Fruit fly (Drosophila melanogaster) whole organism, embryonic: ENCODE measurements around the gene CG7173.

Experiments
- C15 ChIP-seq: fragments of 200-800 bp; sonication (Bioruptor generic); IDR thresholded peaks from 3 replicates; pipeline ENCODE4 v1.3.6; 2022; ENCODE audit warnings: missing biosample characterization, missing genetic modification characterization
- CG10321 ChIP-seq: fragments of 200-800 bp; sonication (Bioruptor generic); IDR thresholded peaks from 2 replicates; pipeline ENCODE4 v1.3.6; 2022; ENCODE audit warnings: missing biosample characterization, missing genetic modification characterization
- CG12391 ChIP-seq: fragments of 200-800 bp; sonication (Bioruptor generic); optimal IDR thresholded peaks from 3 replicates; lab custom pipeline; 2018; ENCODE audit warnings: missing biosample characterization, mild to moderate bottlenecking, missing genetic modification characterization, moderate library complexity
- CG13296 ChIP-seq: fragments of 200-800 bp; sonication (Bioruptor generic); optimal IDR thresholded peaks from 3 replicates; lab custom pipeline; 2018; ENCODE audit warnings: missing biosample characterization, mild to moderate bottlenecking, missing genetic modification characterization
- CG16863 ChIP-seq: fragments of 200-800 bp; sonication (Bioruptor generic); optimal IDR thresholded peaks from 3 replicates; lab custom pipeline; 2016; ENCODE audit warnings: missing biosample characterization, missing genetic modification characterization
- CG2875 ChIP-seq: fragments of 200-800 bp; sonication (Bioruptor generic); optimal IDR thresholded peaks from 2 replicates; lab custom pipeline; 2017; ENCODE audit warnings: missing biosample characterization, mild to moderate bottlenecking, missing genetic modification characterization, missing genetic modification reagents
- CG2889 ChIP-seq: fragments of 200-800 bp; sonication (Bioruptor generic); IDR thresholded peaks from 3 replicates; pipeline ENCODE4 v1.3.6; 2022; ENCODE audit warnings: missing biosample characterization, missing genetic modification characterization
- CG32532 ChIP-seq: fragments of 200-800 bp; sonication (Bioruptor generic); IDR thresholded peaks from 2 replicates; pipeline ENCODE4 v1.3.6; 2022; ENCODE audit warnings: missing biosample characterization, missing genetic modification characterization
- CG3726 ChIP-seq: fragments of 200-800 bp; sonication (Bioruptor generic); IDR thresholded peaks from 3 replicates; pipeline ENCODE4, ENCODE4 v1.3.6; 2022; ENCODE audit warnings: missing biosample characterization, missing genetic modification characterization
- CG3995 ChIP-seq: fragments of 200-800 bp; sonication (Bioruptor generic); optimal IDR thresholded peaks from 3 replicates; lab custom pipeline; 2016; ENCODE audit warnings: missing biosample characterization, missing genetic modification characterization
- CG43689 ChIP-seq: fragments of 200-800 bp; sonication (Bioruptor generic); IDR thresholded peaks from 2 replicates; pipeline ENCODE4 v1.3.6; 2022; ENCODE audit warnings: missing biosample characterization, missing genetic modification characterization
- CG4820 ChIP-seq: fragments of 200-800 bp; sonication (Bioruptor generic); optimal IDR thresholded peaks from 3 replicates; lab custom pipeline; 2016; ENCODE audit warnings: missing biosample characterization, missing genetic modification characterization
- CG6272 ChIP-seq: fragments of 200-800 bp; sonication (Bioruptor generic); IDR thresholded peaks from 2 replicates; pipeline ENCODE4 v1.3.6; 2022; ENCODE audit warnings: missing biosample characterization, missing genetic modification characterization
- CG6765 ChIP-seq: fragments of 200-800 bp; sonication (Bioruptor generic); optimal IDR thresholded peaks from 3 replicates; lab custom pipeline; 2017; ENCODE audit warnings: missing biosample characterization, mild to moderate bottlenecking, missing genetic modification characterization
- Dbx ChIP-seq: fragments of 200-800 bp; sonication (Bioruptor generic); IDR thresholded peaks from 3 replicates; pipeline ENCODE4 v1.3.6; 2022; ENCODE audit warnings: missing biosample characterization, missing genetic modification characterization
- Dfd ChIP-seq, 2 experiments: fragments of >200 bp; optimal IDR thresholded peaks; 2 replicates each; lab custom pipeline; 2017; ENCODE audit warnings: missing biosample characterization in 2 of 2, missing genetic modification characterization in 2 of 2
- E2f2 ChIP-seq: fragments of 200-800 bp; sonication (Bioruptor generic); IDR thresholded peaks from 2 replicates; pipeline ENCODE4 v1.3.6; 2022; ENCODE audit warnings: missing biosample characterization, missing genetic modification characterization
- Gsc ChIP-seq: fragments of 200-800 bp; sonication (Bioruptor generic); IDR thresholded peaks from 2 replicates; pipeline ENCODE4 v1.3.6; 2022; ENCODE audit warnings: missing biosample characterization, missing genetic modification characterization
- HmgD ChIP-seq: fragments of 200-800 bp; sonication (Bioruptor generic); optimal IDR thresholded peaks from 3 replicates; lab custom pipeline; 2016; ENCODE audit warnings: missing biosample characterization, missing genetic modification characterization
- Hmr ChIP-seq: fragments of 200-800 bp; sonication (Bioruptor generic); optimal IDR thresholded peaks from 3 replicates; lab custom pipeline; 2017; ENCODE audit warnings: mild to moderate bottlenecking, missing biosample characterization, missing genetic modification reagents, missing genetic modification characterization
- Hsf ChIP-seq: fragments of 200-800 bp; sonication (Bioruptor generic); optimal IDR thresholded peaks from 3 replicates; lab custom pipeline; 2016; ENCODE audit warnings: missing biosample characterization, missing genetic modification characterization
- MESR4 ChIP-seq: fragments of 200-800 bp; sonication (Bioruptor generic); optimal IDR thresholded peaks from 2 replicates; lab custom pipeline; 2018; ENCODE audit warnings: missing biosample characterization, mild to moderate bottlenecking, missing genetic modification characterization, moderate library complexity
- Max ChIP-seq: fragments of 200-800 bp; sonication (Bioruptor generic); optimal IDR thresholded peaks from 2 replicates; lab custom pipeline; 2016; ENCODE audit warnings: missing biosample characterization, mild to moderate bottlenecking, missing genetic modification characterization
- Oli ChIP-seq: fragments of 200-800 bp; sonication (Bioruptor generic); optimal IDR thresholded peaks from 2 replicates; lab custom pipeline; 2018; ENCODE audit warnings: missing biosample characterization, mild to moderate bottlenecking, missing genetic modification characterization, moderate library complexity
- Scr ChIP-seq: fragments of 200-800 bp; sonication (Bioruptor generic); IDR thresholded peaks from 2 replicates; pipeline ENCODE4 v1.3.6; 2022; ENCODE audit warnings: missing biosample characterization, missing genetic modification characterization; ENCODE audit not compliant: partially characterized antibody
- Sox102F ChIP-seq: fragments of 200-800 bp; sonication (Bioruptor generic); optimal IDR thresholded peaks from 2 replicates; lab custom pipeline; 2018; ENCODE audit warnings: missing biosample characterization, mild to moderate bottlenecking, missing genetic modification characterization, moderate library complexity
- Usf ChIP-seq: fragments of 200-800 bp; sonication (Bioruptor generic); optimal IDR thresholded peaks from 2 replicates; lab custom pipeline; 2017; ENCODE audit warnings: missing genotype, missing biosample characterization, missing genetic modification characterization
- Vsx1 ChIP-seq: fragments of 200-800 bp; sonication (Bioruptor generic); optimal IDR thresholded peaks from 2 replicates; lab custom pipeline; 2017; ENCODE audit warnings: missing biosample characterization, mild to moderate bottlenecking, missing genetic modification characterization, missing genetic modification reagents
- bcd ChIP-seq: fragments of 200-800 bp; sonication (Bioruptor generic); optimal IDR thresholded peaks from 2 replicates; lab custom pipeline; 2017; ENCODE audit warnings: missing biosample characterization, mild to moderate bottlenecking, missing genetic modification characterization
- bigmax ChIP-seq: fragments of 200-800 bp; sonication (Bioruptor generic); optimal IDR thresholded peaks from 2 replicates; lab custom pipeline; 2018; ENCODE audit warnings: missing biosample characterization, mild to moderate bottlenecking, missing genetic modification characterization
- bowl ChIP-seq: fragments of 200-800 bp; sonication (Bioruptor generic); IDR thresholded peaks from 2 replicates; pipeline ENCODE4 v1.3.6; 2022; ENCODE audit warnings: missing biosample characterization, missing genetic modification characterization
- crol ChIP-seq: fragments of 200-800 bp; sonication (Bioruptor generic); IDR thresholded peaks from 2 replicates; pipeline ENCODE4 v1.3.6; 2022; ENCODE audit warnings: missing biosample characterization, missing genetic modification characterization
- dmrt99B ChIP-seq: fragments of 200-800 bp; sonication (Bioruptor generic); optimal IDR thresholded peaks from 2 replicates; lab custom pipeline; 2018; ENCODE audit warnings: missing biosample characterization, mild to moderate bottlenecking, missing genetic modification characterization, moderate library complexity
- exex ChIP-seq: fragments of 200-800 bp; sonication (Bioruptor generic); optimal IDR thresholded peaks from 4 replicates; lab custom pipeline; 2018; ENCODE audit warnings: missing biosample characterization, mild to moderate bottlenecking, missing genetic modification characterization, moderate library complexity
- fru ChIP-seq: fragments of >200 bp; optimal IDR thresholded peaks from 2 replicates; lab custom pipeline; 2017
- ftz-f1 ChIP-seq: fragments of 200-800 bp; sonication (Bioruptor generic); optimal IDR thresholded peaks from 2 replicates; lab custom pipeline; 2016; ENCODE audit warnings: missing biosample characterization, missing genetic modification characterization
- fu2 ChIP-seq: fragments of 200-800 bp; sonication (Bioruptor generic); optimal IDR thresholded peaks from 2 replicates; lab custom pipeline; 2016; ENCODE audit warnings: missing biosample characterization, missing genetic modification characterization
- gsb-n ChIP-seq: fragments of 200-800 bp; sonication (Bioruptor generic); optimal IDR thresholded peaks from 3 replicates; lab custom pipeline; 2018; ENCODE audit warnings: missing biosample characterization, mild to moderate bottlenecking, missing genetic modification characterization
- gt ChIP-seq: fragments of 200-800 bp; sonication (Bioruptor generic); IDR thresholded peaks from 2 replicates; pipeline ENCODE4 v1.3.6; 2022; ENCODE audit warnings: missing biosample characterization, missing genetic modification characterization
- h ChIP-seq: fragments of >200 bp; optimal IDR thresholded peaks from 2 replicates; lab custom pipeline; 2017
- jigr1 ChIP-seq: fragments of 200-800 bp; sonication (Bioruptor generic); IDR thresholded peaks from 3 replicates; pipeline ENCODE4 v1.3.6; 2022; ENCODE audit warnings: missing biosample characterization, missing genetic modification characterization
- kah ChIP-seq: fragments of 200-800 bp; sonication (Bioruptor generic); optimal IDR thresholded peaks from 2 replicates; lab custom pipeline; 2018; ENCODE audit warnings: missing biosample characterization, mild to moderate bottlenecking, missing genetic modification characterization
- knrl ChIP-seq: fragments of 200-800 bp; sonication (Bioruptor generic); IDR thresholded peaks from 3 replicates; pipeline ENCODE4 v1.3.6; 2022; ENCODE audit warnings: missing biosample characterization, missing genetic modification characterization; ENCODE audit not compliant: partially characterized antibody
- nau ChIP-seq: fragments of 200-800 bp; sonication (Bioruptor generic); optimal IDR thresholded peaks from 3 replicates; lab custom pipeline; 2017; ENCODE audit warnings: missing biosample characterization, mild to moderate bottlenecking, missing genetic modification characterization, missing genetic modification reagents
- peb ChIP-seq: fragments of 200-800 bp; sonication (Bioruptor generic); IDR thresholded peaks from 2 replicates; pipeline ENCODE4 v1.3.6; 2022; ENCODE audit warnings: missing biosample characterization, missing genetic modification characterization
- salm ChIP-seq: fragments of 200-800 bp; sonication (Bioruptor generic); optimal IDR thresholded peaks from 2 replicates; lab custom pipeline; 2018; ENCODE audit warnings: missing biosample characterization, mild to moderate bottlenecking, missing genetic modification characterization
- sc ChIP-seq, 3 experiments: fragments of >200 bp in 2 of 3; fragments of 200-800 bp in 1 of 3; sonication (Bioruptor generic) in 1 of 3; optimal IDR thresholded peaks; 2 replicates in 2 of 3; 3 replicates in 1 of 3; lab custom pipeline; 2017; ENCODE audit warnings: mild to moderate bottlenecking in 1 of 3, missing biosample characterization in 1 of 3, missing genetic modification characterization in 1 of 3, missing genetic modification reagents in 1 of 3
- tio ChIP-seq: fragments of 200-800 bp; sonication (Bioruptor generic); optimal IDR thresholded peaks from 2 replicates; lab custom pipeline; 2017; ENCODE audit warnings: missing biosample characterization, missing genetic modification characterization, inconsistent platforms
- trh ChIP-seq: fragments of 200-800 bp; sonication (Bioruptor generic); optimal IDR thresholded peaks from 2 replicates; lab custom pipeline; 2016; ENCODE audit warnings: missing biosample characterization, missing genetic modification characterization
- tup ChIP-seq: fragments of 200-800 bp; sonication (Bioruptor generic); optimal IDR thresholded peaks from 2 replicates; lab custom pipeline; 2016; ENCODE audit warnings: missing biosample characterization, mild to moderate bottlenecking, missing genetic modification characterization, moderate library complexity
- yki ChIP-seq: fragments of >200 bp; optimal IDR thresholded peaks from 3 replicates; lab custom pipeline; 2018

CG7173 gene

DNA sequence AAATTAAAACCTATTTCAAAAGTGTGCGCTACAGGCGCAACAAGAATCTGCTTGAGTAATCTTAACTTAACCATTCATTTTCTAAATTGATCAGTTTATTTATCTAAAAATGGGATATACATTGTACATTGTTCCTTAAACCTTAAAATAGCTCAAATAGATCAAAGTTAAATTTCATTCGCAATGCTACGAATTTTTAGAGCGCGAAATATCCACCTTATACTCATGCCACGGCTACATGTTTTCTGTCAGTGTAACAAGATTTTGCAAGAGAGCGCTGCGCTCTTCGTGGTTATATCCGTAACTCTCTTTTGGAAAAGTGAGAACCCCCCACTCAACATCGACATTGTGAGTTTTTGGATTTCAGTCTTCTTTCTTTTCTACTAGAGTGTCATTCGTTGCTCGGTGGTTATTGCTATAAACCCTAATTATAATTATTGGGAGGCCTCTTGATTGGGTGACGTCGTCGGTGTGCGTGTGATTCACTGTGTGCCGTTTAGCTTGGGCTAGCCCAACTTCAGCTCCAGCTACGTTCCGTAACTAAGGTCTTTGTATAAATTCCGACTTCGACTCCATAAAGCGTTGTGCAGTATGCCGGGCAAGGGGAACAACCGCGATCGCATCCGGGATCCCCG is 48.4 kb downstream of the CG7173 start (continued):
- TF ChIP-seq gt (GFP tag; lab: Robert Waterston, UW) (no peak), bcd (peak; percentile 6), crol (GFP tag; lab: Robert Waterston, UW) (no peak), kah (no peak), CG6765 (no peak), knrl (GFP tag; lab: Robert Waterston, UW) (no peak), C15 (GFP tag; lab: Robert Waterston, UW) (no peak), CG43689 (no peak), Vsx1 (GFP tag; lab: Kevin White, UChicago) (no peak), CG2889 (0 out of 3 replicates have a peak, but pooled peaks have one; percentile 26), Max (peak; percentile 4), sc (optimal IDR thresholded peaks at IDR 0.05; lab: Kevin White, UChicago) (no peak), sc (GFP tag; optimal IDR thresholded peaks at IDR 0.05; lab: Kevin White, UChicago) (no peak), CG3726 (GFP tag; lab: Robert Waterston, UW) (no peak), fu2 (GFP tag; lab: Kevin White, UChicago) (peak; percentile 19), Scr (no peak), CG3995 (GFP tag; lab: Kevin White, UChicago) (no peak), tup (GFP tag; lab: Kevin White, UChicago) (no peak), CG4820 (GFP tag; lab: Kevin White, UChicago) (no peak), CG6272 (GFP tag; lab: Robert Waterston, UW) (no peak), Oli (tag; lab: Kevin White, UChicago) (peak; percentile 41), CG10321 (GFP tag; lab: Robert Waterston, UW) (no peak), yki (lab: Kevin White, UChicago) (no peak), E2f2 (GFP tag; lab: Robert Waterston, UW) (peak; percentile 24; the same call in 1 of the 2 replicates), CG13296 (GFP tag; lab: Kevin White, UChicago) (peak; percentile 22), Gsc (GFP tag; lab: Robert Waterston, UW) (no peak), Hsf (peak; percentile 50), nau (no peak), dmrt99B (tag; lab: Kevin White, UChicago) (peak; percentile 50), Hmr (peak; percentile 48), MESR4 (no peak), salm (no peak), jigr1 (GFP tag; lab: Robert Waterston, UW) (no peak), peb (no peak), bowl (GFP tag; lab: Robert Waterston, UW) (no peak), ftz-f1 (GFP tag; lab: Kevin White, UChicago) (no peak), h (lab: Kevin White, UChicago) (no peak), gsb-n (tag; lab: Kevin White, UChicago) (no peak), Sox102F (GFP tag; lab: Kevin White, UChicago) (peak; percentile 44), fru (lab: Kevin White, UChicago) (no peak), CG12391 (tag; lab: Kevin White, UChicago) (peak; percentile 53), CG16863 (GFP tag; lab: Kevin White, UChicago) (no peak), CG2875 (GFP tag; lab: Kevin White, UChicago) (peak; percentile 23), exex (tag; lab: Kevin White, UChicago) (peak; percentile 82), Usf (GFP tag; lab: Kevin White, UChicago) (no peak), CG32532 (GFP tag; lab: Robert Waterston, UW) (0 out of 2 replicates have a peak, but pooled peaks have one; percentile 23), trh (GFP tag; lab: Kevin White, UChicago) (no peak), Dfd (GFP tag; optimal IDR thresholded peaks at IDR 0.05; lab: Kevin White, UChicago) (no peak), tio (GFP tag; lab: Kevin White, UChicago) (peak; percentile 33), bigmax (no peak), HmgD (GFP tag; lab: Kevin White, UChicago) (no peak), Dbx (GFP tag; lab: Robert Waterston, UW) (0 out of 3 replicates have a peak, but pooled peaks have one; percentile 24)
